Worm (Caenorhabditis elegans) whole organism, L4 larva: ENCODE data around the gene wbp-2.

Experiments
- F10B5.3 ChIP-seq: sonication (generic microtip); optimal IDR thresholded peaks from 2 replicates; lab custom pipeline; 2016; ENCODE audit warnings: mild to moderate bottlenecking, missing genetic modification characterization, missing compliant biosample characterization
- ceh-28 ChIP-seq: fragments of 150-350 bp; optimal IDR thresholded peaks from 2 replicates; lab custom pipeline; 2014; ENCODE audit warnings: missing biosample characterization, missing genetic modification reagents, missing genetic modification characterization
- dmd-9 ChIP-seq: fragments of 200-800 bp; sonication (Bioruptor generic); IDR thresholded peaks from 2 replicates; pipeline ENCODE4 v1.3.6; 2022; ENCODE audit warnings: missing genetic modification reagents, missing genetic modification characterization, missing compliant biosample characterization
- fkh-10 ChIP-seq: fragments of 150-350 bp; optimal IDR thresholded peaks from 2 replicates; lab custom pipeline; 2014; ENCODE audit warnings: missing biosample characterization, missing genetic modification reagents, missing genetic modification characterization
- fos-1 ChIP-seq: fragments of 150-350 bp; optimal IDR thresholded peaks from 2 replicates; lab custom pipeline; 2014; ENCODE audit warnings: missing biosample characterization, missing genetic modification characterization
- jun-1 ChIP-seq: fragments of 150-350 bp; optimal IDR thresholded peaks from 2 replicates; lab custom pipeline; 2014; ENCODE audit warnings: missing biosample characterization, missing genetic modification reagents, missing genetic modification characterization
- lir-3 ChIP-seq: sonication (generic microtip); optimal IDR thresholded peaks from 2 replicates; lab custom pipeline; 2016; ENCODE audit warnings: mild to moderate bottlenecking, missing genetic modification characterization, missing compliant biosample characterization
- mep-1 ChIP-seq: fragments of 150-350 bp; sonication (generic microtip); optimal IDR thresholded peaks from 3 replicates; lab custom pipeline; 2014; ENCODE audit warnings: missing biosample characterization, missing genetic modification characterization
- nhr-11 ChIP-seq: fragments of 150-350 bp; optimal IDR thresholded peaks from 2 replicates; lab custom pipeline; 2014; ENCODE audit warnings: missing biosample characterization, missing genetic modification characterization
- nhr-28 ChIP-seq: fragments of 150-350 bp; optimal IDR thresholded peaks from 2 replicates; lab custom pipeline; 2014; ENCODE audit warnings: missing biosample characterization, missing genetic modification characterization
- pqm-1 ChIP-seq: sonication (generic microtip); optimal IDR thresholded peaks from 2 replicates; lab custom pipeline; 2017; ENCODE audit warnings: missing biosample characterization, missing genetic modification characterization
- snpc-4 ChIP-seq: fragments of 150-350 bp; optimal IDR thresholded peaks from 2 replicates; lab custom pipeline; 2014; ENCODE audit warnings: missing biosample characterization, missing genetic modification characterization
- zag-1 ChIP-seq: fragments of 150-350 bp; optimal IDR thresholded peaks from 2 replicates; lab custom pipeline; 2014; ENCODE audit warnings: missing biosample characterization, missing genetic modification characterization
- zip-2 ChIP-seq: fragments of 150-350 bp; optimal IDR thresholded peaks from 2 replicates; lab custom pipeline; 2014; ENCODE audit warnings: missing biosample characterization, missing genetic modification characterization

- TF ChIP-seq jun-1 (tag; lab: Kevin White, UChicago), result no peak
- no peak for TF ChIP-seq snpc-4
- TF ChIP-seq mep-1 (tag; lab: Kevin White, UChicago), result no peak
- no peak for TF ChIP-seq zip-2 (tag; lab: Kevin White, UChicago)
- TF ChIP-seq F10B5.3 (tag; lab: Kevin White, UChicago), result no peak
- no peak for TF ChIP-seq fkh-10 (GFP tag; lab: Kevin White, UChicago)
- TF ChIP-seq nhr-11, result no peak
- TF ChIP-seq fos-1 (tag; lab: Kevin White, UChicago), result no peak
- TF ChIP-seq zag-1 (tag; lab: Kevin White, UChicago), result no peak
- no peak for TF ChIP-seq ceh-28 (tag; lab: Kevin White, UChicago)
- no peak for TF ChIP-seq pqm-1 (tag; lab: Kevin White, UChicago)
- TF ChIP-seq lir-3, result no peak
- no peak for TF ChIP-seq nhr-28 (tag; lab: Kevin White, UChicago)
- no peak for TF ChIP-seq dmd-9 (GFP tag; lab: Robert Waterston, UW)
These were observed 19.4 kb upstream of the wbp-2 start, which contains the start of gene cam-1 for ce11 chrII:9310204-9310603.
